Worm (Caenorhabditis elegans) whole organism, late embryonic: Measurements from ENCODE around the gene K09C4.9.

Source experiments
- ama-1 ChIP-seq: fragments of 150-350 bp; optimal IDR thresholded peaks from 2 replicates; lab custom pipeline; 2014
- ceh-2 ChIP-seq: sonication (generic microtip); optimal IDR thresholded peaks from 2 replicates; lab custom pipeline; 2016; ENCODE audit warnings: missing genotype, missing genetic modification characterization, missing compliant biosample characterization
- ets-4 ChIP-seq: sonication (generic microtip); optimal IDR thresholded peaks from 2 replicates; lab custom pipeline; 2016; ENCODE audit warnings: missing genetic modification characterization, missing compliant biosample characterization
- fkh-10 ChIP-seq: fragments of 150-350 bp; optimal IDR thresholded peaks from 2 replicates; lab custom pipeline; 2014; ENCODE audit warnings: missing biosample characterization, missing genetic modification reagents, missing genetic modification characterization
- gmeb-2 ChIP-seq: sonication (generic microtip); optimal IDR thresholded peaks from 2 replicates; lab custom pipeline; 2016; ENCODE audit warnings: missing genetic modification characterization, inconsistent platforms, missing compliant biosample characterization
- pag-3 ChIP-seq: sonication (generic microtip); optimal IDR thresholded peaks from 2 replicates; lab custom pipeline; 2016; ENCODE audit warnings: missing compliant biosample characterization, missing genetic modification characterization, borderline replicate concordance
- pax-1 ChIP-seq: fragments of 150-350 bp; optimal IDR thresholded peaks from 2 replicates; lab custom pipeline; 2014; ENCODE audit warnings: missing biosample characterization, missing genetic modification characterization
- pqm-1 ChIP-seq: sonication (generic microtip); optimal IDR thresholded peaks from 2 replicates; lab custom pipeline; 2016; ENCODE audit warnings: missing genetic modification characterization, missing compliant biosample characterization
- sox-4 ChIP-seq: sonication (generic microtip); optimal IDR thresholded peaks from 2 replicates; lab custom pipeline; 2017; ENCODE audit warnings: mild to moderate bottlenecking, missing genetic modification characterization, inconsistent platforms, missing compliant biosample characterization
- unc-3 ChIP-seq, 2 experiments: fragments of 200-800 bp in 1 of 2; sonication (Bioruptor generic) in 1 of 2; sonication (generic microtip) in 1 of 2; conservative IDR thresholded peaks in 1 of 2; optimal IDR thresholded peaks in 1 of 2; 2 replicates each; pipeline versions ENCODE4 v1.3.6 to Lab custom; 2016 to 2022; ENCODE audit warnings: missing compliant biosample characterization in 2 of 2, missing genetic modification characterization in 2 of 2, missing genetic modification reagents in 1 of 2
- unc-86 ChIP-seq: sonication (generic microtip); optimal IDR thresholded peaks from 2 replicates; lab custom pipeline; 2016; ENCODE audit warnings: missing genetic modification characterization, missing compliant biosample characterization
- zip-5 ChIP-seq: sonication (generic microtip); optimal IDR thresholded peaks from 2 replicates; lab custom pipeline; 2016; ENCODE audit warnings: missing genetic modification characterization, missing compliant biosample characterization

ce11 chrX:3223135-3223534 lies 48.4 kb downstream of the K09C4.9 start:
- TF ChIP-seq fkh-10 (GFP tag; lab: Kevin White, UChicago) (no peak), ama-1 (lab: Kevin White, UChicago) (no peak), ceh-2 (tag; lab: Kevin White, UChicago) (no peak), sox-4 (no peak), gmeb-2 (tag; lab: Kevin White, UChicago) (no peak), pag-3 (tag; lab: Kevin White, UChicago) (no peak), zip-5 (tag; lab: Kevin White, UChicago) (no peak), pqm-1 (tag; lab: Kevin White, UChicago) (no peak), ets-4 (tag; lab: Kevin White, UChicago) (no peak), unc-86 (tag; lab: Kevin White, UChicago) (no peak), unc-3 (GFP tag; conservative IDR thresholded peaks at IDR 0.05; lab: Robert Waterston, UW) (no peak), unc-3 (tag; optimal IDR thresholded peaks at IDR 0.05; lab: Kevin White, UChicago) (no peak), pax-1 (tag; lab: Kevin White, UChicago) (no peak)
